Fruit fly (Drosophila melanogaster) whole organism, prepupa: Measurements from ENCODE around the gene Cp16.
A peak's percentile ranks its signal among the peaks of the same experiment; 100 is the strongest.

Experiments used
- CG10631 ChIP-seq: fragments of 200-800 bp; sonication (Bioruptor generic); optimal IDR thresholded peaks from 2 replicates; lab custom pipeline; 2016; ENCODE audit warnings: missing biosample characterization, missing genetic modification characterization
- CG10669 ChIP-seq: fragments of 200-800 bp; sonication (Bioruptor generic); optimal IDR thresholded peaks from 3 replicates; lab custom pipeline; 2018; ENCODE audit warnings: missing biosample characterization, mild to moderate bottlenecking, missing genetic modification characterization, moderate library complexity
- CG11294 ChIP-seq: fragments of 200-800 bp; sonication (Bioruptor generic); IDR thresholded peaks from 2 replicates; pipeline ENCODE4 v1.3.6; 2022; ENCODE audit warnings: missing biosample characterization, missing genetic modification characterization
- CG15336 ChIP-seq: fragments of 200-800 bp; sonication (Bioruptor generic); IDR thresholded peaks from 2 replicates; pipeline ENCODE4 v1.3.6; 2022; ENCODE audit warnings: missing biosample characterization, missing genetic modification characterization
- CG16779 ChIP-seq: fragments of 200-800 bp; sonication (Bioruptor generic); optimal IDR thresholded peaks from 3 replicates; lab custom pipeline; 2017; ENCODE audit warnings: missing biosample characterization, mild to moderate bottlenecking, missing genetic modification characterization
- CG31627 ChIP-seq: fragments of 200-800 bp; sonication (Bioruptor generic); optimal IDR thresholded peaks from 3 replicates; lab custom pipeline; 2016; ENCODE audit warnings: missing biosample characterization, missing genetic modification characterization
- CG32006 ChIP-seq: fragments of 200-800 bp; sonication (Bioruptor generic); optimal IDR thresholded peaks from 3 replicates; lab custom pipeline; 2017; ENCODE audit warnings: missing biosample characterization, mild to moderate bottlenecking, missing genetic modification characterization
- CG3919 ChIP-seq: fragments of 200-800 bp; sonication (Bioruptor generic); optimal IDR thresholded peaks from 3 replicates; lab custom pipeline; 2016; ENCODE audit warnings: missing biosample characterization, missing genetic modification characterization
- CG4318 ChIP-seq: fragments of 200-800 bp; sonication (Bioruptor generic); optimal IDR thresholded peaks from 3 replicates; lab custom pipeline; 2017; ENCODE audit warnings: missing biosample characterization, mild to moderate bottlenecking, missing genetic modification characterization
- CG6163 ChIP-seq: fragments of 200-800 bp; sonication (Bioruptor generic); IDR thresholded peaks from 3 replicates; pipeline ENCODE4 v1.3.6; 2022; ENCODE audit warnings: missing biosample characterization, missing genetic modification characterization
- CG6276 ChIP-seq: fragments of 200-800 bp; sonication (Bioruptor generic); optimal IDR thresholded peaks from 2 replicates; lab custom pipeline; 2017; ENCODE audit warnings: missing biosample characterization, mild to moderate bottlenecking, missing genetic modification characterization
- CG6792 ChIP-seq: fragments of 200-800 bp; sonication (Bioruptor generic); optimal IDR thresholded peaks from 3 replicates; lab custom pipeline; 2016; ENCODE audit warnings: missing biosample characterization, missing genetic modification characterization
- CG6854 ChIP-seq: fragments of 200-800 bp; sonication (Bioruptor generic); optimal IDR thresholded peaks from 2 replicates; lab custom pipeline; 2017; ENCODE audit warnings: missing biosample characterization, mild to moderate bottlenecking, missing genetic modification characterization
- CG8119 ChIP-seq: fragments of 200-800 bp; sonication (Bioruptor generic); IDR thresholded peaks from 3 replicates; pipeline ENCODE4 v1.3.6; 2022; ENCODE audit warnings: missing biosample characterization, missing genetic modification characterization
- CG8319 ChIP-seq: fragments of 200-800 bp; sonication (Bioruptor generic); optimal IDR thresholded peaks from 3 replicates; lab custom pipeline; 2016; ENCODE audit warnings: missing biosample characterization, missing genetic modification characterization
- CG8632 ChIP-seq: fragments of 200-800 bp; sonication (Bioruptor generic); optimal IDR thresholded peaks from 3 replicates; lab custom pipeline; 2016; ENCODE audit warnings: missing biosample characterization, missing genetic modification characterization
- Eip75B ChIP-seq: fragments of 200-800 bp; sonication (Bioruptor generic); optimal IDR thresholded peaks from 3 replicates; lab custom pipeline; 2016; ENCODE audit warnings: missing biosample characterization, missing genetic modification characterization
- Eip78C ChIP-seq: fragments of 200-800 bp; sonication (Bioruptor generic); peaks from one replicate; lab custom pipeline; 2016; ENCODE audit warnings: missing biosample characterization, missing genetic modification characterization
- Eip93F ChIP-seq: fragments of 200-800 bp; sonication (Bioruptor generic); optimal IDR thresholded peaks from 2 replicates; lab custom pipeline; 2016; ENCODE audit warnings: missing biosample characterization, mild to moderate bottlenecking, missing genetic modification characterization
- Gug ChIP-seq: fragments of 200-800 bp; sonication (Bioruptor generic); IDR thresholded peaks from 2 replicates; pipeline ENCODE4 v1.3.6; 2022; ENCODE audit warnings: missing biosample characterization, missing genetic modification characterization
- Hr4 ChIP-seq: fragments of 200-800 bp; sonication (Bioruptor generic); optimal IDR thresholded peaks from 3 replicates; lab custom pipeline; 2016; ENCODE audit warnings: missing biosample characterization, missing genetic modification characterization
- Lpt ChIP-seq: fragments of 200-800 bp; sonication (Bioruptor generic); optimal IDR thresholded peaks from 3 replicates; lab custom pipeline; 2016; ENCODE audit warnings: missing biosample characterization, missing genetic modification characterization
- Met ChIP-seq: fragments of 200-800 bp; sonication (Bioruptor generic); optimal IDR thresholded peaks from 3 replicates; lab custom pipeline; 2016; ENCODE audit warnings: missing biosample characterization, missing genetic modification characterization
- OdsH ChIP-seq: fragments of 200-800 bp; sonication (Bioruptor generic); optimal IDR thresholded peaks from 3 replicates; lab custom pipeline; 2016; ENCODE audit warnings: missing biosample characterization, missing genetic modification characterization
- Smox ChIP-seq: fragments of 200-800 bp; sonication (Bioruptor generic); optimal IDR thresholded peaks from 3 replicates; lab custom pipeline; 2016; ENCODE audit warnings: missing biosample characterization, missing genetic modification characterization
- Sox102F ChIP-seq: fragments of 200-800 bp; sonication (Bioruptor generic); optimal IDR thresholded peaks from 2 replicates; lab custom pipeline; 2016; ENCODE audit warnings: missing biosample characterization, mild to moderate bottlenecking, missing genetic modification characterization
- Sox15 ChIP-seq: fragments of 200-800 bp; sonication (Bioruptor generic); optimal IDR thresholded peaks from 3 replicates; lab custom pipeline; 2016; ENCODE audit warnings: missing biosample characterization, missing genetic modification characterization
- achi ChIP-seq: fragments of 200-800 bp; sonication (Bioruptor generic); optimal IDR thresholded peaks from 3 replicates; lab custom pipeline; 2016; ENCODE audit warnings: missing biosample characterization, missing genetic modification characterization
- acj6 ChIP-seq: fragments of 200-800 bp; sonication (Bioruptor generic); optimal IDR thresholded peaks from 3 replicates; lab custom pipeline; 2016; ENCODE audit warnings: missing biosample characterization, missing genetic modification characterization
- cyc ChIP-seq: fragments of 200-800 bp; sonication (Bioruptor generic); optimal IDR thresholded peaks from 3 replicates; lab custom pipeline; 2016; ENCODE audit warnings: missing biosample characterization, missing genetic modification characterization
- dac ChIP-seq: fragments of 200-800 bp; sonication (Bioruptor generic); optimal IDR thresholded peaks from 2 replicates; lab custom pipeline; 2017; ENCODE audit warnings: missing biosample characterization, mild to moderate bottlenecking, missing genetic modification characterization
- eg ChIP-seq: fragments of 200-800 bp; sonication (Bioruptor generic); IDR thresholded peaks from 3 replicates; pipeline ENCODE4 v1.3.6; 2022; ENCODE audit warnings: missing biosample characterization, missing genetic modification characterization
- fd59A ChIP-seq: fragments of 200-800 bp; sonication (Bioruptor generic); optimal IDR thresholded peaks from 2 replicates; lab custom pipeline; 2017; ENCODE audit warnings: missing biosample characterization, mild to moderate bottlenecking, missing genetic modification characterization, missing genetic modification reagents
- lz ChIP-seq: fragments of 200-800 bp; sonication (Bioruptor generic); optimal IDR thresholded peaks from 3 replicates; lab custom pipeline; 2016; ENCODE audit warnings: missing biosample characterization, missing genetic modification characterization
- pdm3 ChIP-seq: fragments of 200-800 bp; sonication (Bioruptor generic); optimal IDR thresholded peaks from 3 replicates; lab custom pipeline; 2016; ENCODE audit warnings: missing biosample characterization, missing genetic modification characterization
- spab ChIP-seq: fragments of 200-800 bp; sonication (Bioruptor generic); optimal IDR thresholded peaks from 2 replicates; lab custom pipeline; 2017; ENCODE audit warnings: missing biosample characterization, mild to moderate bottlenecking, missing genetic modification characterization, missing genetic modification reagents
- ss ChIP-seq, 2 experiments: fragments of 200-800 bp; sonication (Bioruptor generic); optimal IDR thresholded peaks; 2 replicates in 1 of 2; 3 replicates in 1 of 2; lab custom pipeline; 2017 to 2018; ENCODE audit warnings: mild to moderate bottlenecking in 2 of 2, missing biosample characterization in 2 of 2, missing genetic modification characterization in 2 of 2, moderate library complexity in 1 of 2
- svp ChIP-seq: fragments of 200-800 bp; sonication (Bioruptor generic); peaks from one replicate; lab custom pipeline; 2016; ENCODE audit warnings: missing biosample characterization, missing genetic modification characterization
- vri ChIP-seq: fragments of 200-800 bp; sonication (Bioruptor generic); optimal IDR thresholded peaks from 3 replicates; lab custom pipeline; 2016; ENCODE audit warnings: missing biosample characterization, mild to moderate bottlenecking, missing genetic modification characterization

The Cp16 gene

DNA sequence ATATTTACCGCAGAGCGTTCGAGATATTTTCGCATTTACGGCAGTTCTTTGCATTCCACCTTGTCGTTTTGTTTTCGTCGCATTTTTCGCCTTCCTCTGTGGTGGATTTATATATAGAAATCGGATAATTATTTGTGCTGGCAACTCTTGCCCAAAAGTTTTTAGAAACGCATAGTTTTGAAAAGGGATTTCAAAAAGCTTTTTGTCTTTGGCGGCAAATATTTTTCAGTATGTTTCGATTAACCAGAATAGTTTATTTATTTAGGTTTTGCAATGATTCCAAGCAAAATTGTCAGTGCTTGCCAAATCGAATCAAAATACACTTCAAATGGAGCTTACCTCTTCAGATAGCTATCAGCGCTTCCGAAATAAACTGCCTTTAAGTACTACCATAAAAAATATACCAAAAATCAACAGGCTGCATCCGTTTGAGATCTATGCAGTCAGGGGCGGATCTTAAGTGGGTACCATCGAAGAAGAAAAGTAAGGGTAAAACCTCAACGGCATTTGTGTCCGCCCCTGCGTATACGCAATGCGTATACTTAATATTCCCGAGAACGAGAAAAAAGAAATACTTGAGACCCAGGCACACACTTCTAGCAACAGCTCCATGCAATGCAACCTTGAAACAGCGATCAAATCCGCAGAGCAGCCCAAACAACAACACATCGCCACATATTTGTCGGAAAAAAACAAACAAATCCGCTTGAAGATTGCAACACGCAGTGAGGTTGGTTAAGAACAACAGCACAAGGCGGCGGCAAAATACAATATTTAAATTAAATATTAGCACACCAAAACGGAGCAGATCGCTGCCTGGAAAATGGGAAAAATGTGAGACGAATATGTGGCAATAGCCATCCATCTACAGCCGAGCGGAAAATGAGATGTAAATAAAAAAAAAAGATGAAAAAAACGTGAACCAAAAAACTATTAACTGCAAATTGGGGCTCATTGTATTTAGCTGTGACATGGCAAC lies 18.2 kb downstream of the Cp16 start, which contains the start of gene CG13306:
TSS of gene CG13306 (minus strand) at position 51 of the 979 bp plus-strand sequence.
- TF ChIP-seq CG8119 (GFP tag; lab: Robert Waterston, UW) (no peak), CG11294 (GFP tag; lab: Robert Waterston, UW) (no peak), CG6792 (GFP tag; lab: Kevin White, UChicago) (no peak), pdm3 (no peak), CG10631 (GFP tag; lab: Kevin White, UChicago) (no peak), CG3919 (GFP tag; lab: Kevin White, UChicago) (no peak)
- TF ChIP-seq, all 60 proteins: peak for 0

DNA sequence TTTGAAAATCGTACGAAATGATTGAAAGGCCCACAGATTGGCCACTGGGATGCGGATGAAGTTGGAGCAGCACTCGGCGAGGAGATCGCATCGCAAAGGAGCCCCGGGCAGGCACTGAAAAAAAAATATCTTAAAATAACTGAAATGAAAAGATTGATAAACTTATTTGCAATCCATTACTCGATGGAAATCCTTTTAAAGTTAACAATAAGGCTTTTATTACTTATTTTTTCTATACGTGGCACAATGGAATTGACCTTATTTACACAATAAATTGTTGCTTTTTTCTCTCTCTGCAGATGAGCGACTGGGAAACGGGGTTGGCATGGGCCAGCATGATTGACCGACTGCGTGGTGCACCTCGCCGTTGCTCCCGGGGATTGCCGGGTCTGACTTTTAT lies 19.5 kb downstream of the Cp16 start:
- peak; percentile 57 for TF ChIP-seq Eip78C (GFP tag; lab: Kevin White, UChicago)
- TF ChIP-seq pdm3, result peak; percentile 9
- peak; percentile 56 for TF ChIP-seq Lpt (GFP tag; lab: Kevin White, UChicago)
- peak; percentile 77 for TF ChIP-seq eg (GFP tag; lab: Robert Waterston, UW)
- peak; percentile 22 for TF ChIP-seq CG4318
- peak; percentile 38 for TF ChIP-seq dac (GFP tag; lab: Kevin White, UChicago)
- peak; percentile 77 for TF ChIP-seq CG8119 (GFP tag; lab: Robert Waterston, UW)
- TF ChIP-seq fd59A (GFP tag; lab: Kevin White, UChicago), result no peak
- no peak for TF ChIP-seq Eip75B
- peak; percentile 14 for TF ChIP-seq CG10631 (GFP tag; lab: Kevin White, UChicago)
- TF ChIP-seq CG8632 (GFP tag; lab: Kevin White, UChicago), result no peak
- peak; percentile 71 for TF ChIP-seq CG6276
- peak; percentile 81 for TF ChIP-seq CG15336 (GFP tag; lab: Robert Waterston, UW)
- TF ChIP-seq OdsH (GFP tag; lab: Kevin White, UChicago), result peak; percentile 21
- peak; percentile 57 for TF ChIP-seq Hr4 (GFP tag; lab: Kevin White, UChicago)
- peak; percentile 4 for TF ChIP-seq Sox15 (GFP tag; lab: Kevin White, UChicago)
- TF ChIP-seq Eip93F (GFP tag; lab: Kevin White, UChicago), result no peak
- TF ChIP-seq achi (GFP tag; lab: Kevin White, UChicago), result peak; percentile 18
- peak; percentile 70 for TF ChIP-seq CG6163 (GFP tag; lab: Robert Waterston, UW)
- TF ChIP-seq CG32006 (GFP tag; lab: Kevin White, UChicago), result peak; percentile 70
- peak; percentile 5 for TF ChIP-seq cyc (GFP tag; lab: Kevin White, UChicago)
- TF ChIP-seq CG3919 (GFP tag; lab: Kevin White, UChicago), result peak; percentile 27
- TF ChIP-seq CG8319 (GFP tag; lab: Kevin White, UChicago), result no peak
- no peak for TF ChIP-seq Gug

- TF ChIP-seq pdm3 (no peak), CG16779 (peak; percentile 13), CG6792 (GFP tag; lab: Kevin White, UChicago) (no peak), CG15336 (GFP tag; lab: Robert Waterston, UW) (peak; percentile 59), Eip78C (GFP tag; lab: Kevin White, UChicago) (peak; percentile 50), CG6163 (GFP tag; lab: Robert Waterston, UW) (0 out of 3 replicates have a peak, but pooled peaks have one; percentile 9), CG8632 (GFP tag; lab: Kevin White, UChicago) (no peak), CG6276 (peak; percentile 29), Eip75B (no peak), CG8119 (GFP tag; lab: Robert Waterston, UW) (peak; percentile 49; the same call in 1 of the 3 replicates)
Observed at dm6 chr3L:8753592-8753991, 21.8 kb downstream of the Cp16 start, which contains the start of gene Fhos. Fhos (plus strand) TSS chr3L:8753619.

dm6 chr3L:8755689-8756088 lies 23.9 kb downstream of the Cp16 start, which contains the start of gene CG6576:
CG6576 (plus strand) TSS chr3L:8755989.
- TF ChIP-seq svp (GFP tag; lab: Kevin White, UChicago), result peak; percentile 35
- no peak for TF ChIP-seq CG6854 (GFP tag; lab: Kevin White, UChicago)

dm6 chr3L:8763037-8763454 lies 31.3 kb downstream of the Cp16 start:
- peak; percentile 67 for TF ChIP-seq vri (GFP tag; lab: Kevin White, UChicago)
- peak; percentile 48 for TF ChIP-seq Sox102F (GFP tag; lab: Kevin White, UChicago)
- TF ChIP-seq Sox15 (GFP tag; lab: Kevin White, UChicago), result peak; percentile 17
- peak; percentile 42 for TF ChIP-seq lz (GFP tag; lab: Kevin White, UChicago)
- TF ChIP-seq CG31627, result peak; percentile 62
- TF ChIP-seq acj6, result peak; percentile 35
- peak; percentile 48 for TF ChIP-seq CG32006 (GFP tag; lab: Kevin White, UChicago)
- peak; percentile 67 for TF ChIP-seq Met (GFP tag; lab: Kevin White, UChicago)
- TF ChIP-seq Smox (GFP tag; lab: Kevin White, UChicago), result peak; percentile 61
- no peak for TF ChIP-seq ss (GFP tag; optimal IDR thresholded peaks at IDR 0.05; lab: Kevin White, UChicago)
- TF ChIP-seq Hr4 (GFP tag; lab: Kevin White, UChicago), result peak; percentile 40
- peak; percentile 34 for TF ChIP-seq CG8632 (GFP tag; lab: Kevin White, UChicago)
- TF ChIP-seq CG10669 (GFP tag; lab: Kevin White, UChicago), result no peak
- TF ChIP-seq CG15336 (GFP tag; lab: Robert Waterston, UW), result peak; percentile 20; the same call in 1 of the 2 replicates
- no peak for TF ChIP-seq spab (GFP tag; lab: Kevin White, UChicago)
- no peak for TF ChIP-seq CG4318
- peak; percentile 58 for TF ChIP-seq achi (GFP tag; lab: Kevin White, UChicago)
- TF ChIP-seq eg (GFP tag; lab: Robert Waterston, UW), result peak; percentile 53; the same call in 2 of the 3 replicates
